Worm (Caenorhabditis elegans): ENCODE measurements around the gene dpy-28.

DNA sequence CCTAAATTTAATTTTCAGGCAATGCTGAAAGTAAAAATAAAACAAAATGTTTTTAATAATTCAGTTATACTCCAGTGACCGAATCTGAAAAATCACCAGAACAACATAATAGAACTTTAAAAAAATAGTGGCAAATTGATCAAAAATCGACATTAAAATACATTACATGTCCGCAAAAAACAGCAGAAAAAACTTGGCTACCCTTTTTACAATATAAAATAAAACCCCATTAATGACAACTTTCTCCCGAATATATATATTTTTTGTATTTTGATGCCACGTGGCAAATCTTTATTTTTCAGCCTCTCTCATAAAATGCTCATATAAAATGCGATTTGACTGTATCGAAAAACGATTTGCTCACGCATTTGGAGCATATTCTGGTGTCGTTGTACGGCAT, 18.6 kb downstream of the dpy-28 start, which contains the start of gene ptr-19:
- TF ChIP-seq snpc-4 (tag; optimal IDR thresholded peaks at IDR 0.05): no peak
- no peak for TF ChIP-seq zag-1 (tag; optimal IDR thresholded peaks at IDR 0.05)
- TF ChIP-seq ets-5 (GFP tag; IDR thresholded peaks at IDR 0.05): no peak
- no peak for TF ChIP-seq fkh-10 (GFP tag; optimal IDR thresholded peaks at IDR 0.05)
- no peak for TF ChIP-seq unc-62 (GFP tag; optimal IDR thresholded peaks at IDR 0.05)
- TF ChIP-seq ztf-11 (tag; optimal IDR thresholded peaks at IDR 0.05): no peak
